Worm (Caenorhabditis elegans) whole organism, L2 larva: ENCODE data around the gene str-225.

Source experiments
- R02D3.7 ChIP-seq: fragments of 150-350 bp; optimal IDR thresholded peaks from 2 replicates; lab custom pipeline; 2014; ENCODE audit warnings: missing biosample characterization, missing genetic modification characterization
- ZK546.5 ChIP-seq: sonication (generic microtip); optimal IDR thresholded peaks from 2 replicates; lab custom pipeline; 2017; ENCODE audit warnings: missing biosample characterization, missing genetic modification characterization
- alr-1 ChIP-seq: fragments of 150-350 bp; optimal IDR thresholded peaks from 2 replicates; lab custom pipeline; 2014; ENCODE audit warnings: missing biosample characterization, missing genetic modification characterization
- ama-1 ChIP-seq: fragments of 150-350 bp; optimal IDR thresholded peaks from 2 replicates; lab custom pipeline; 2018; ENCODE audit warnings: inconsistent platforms
- blmp-1 ChIP-seq: sonication (generic microtip); optimal IDR thresholded peaks from 2 replicates; lab custom pipeline; 2017; ENCODE audit warnings: missing genetic modification characterization, mild to moderate bottlenecking, missing compliant biosample characterization, antibody characterized with exemption, moderate library complexity; ENCODE audit not compliant: insufficient read depth
- ceh-16 ChIP-seq: fragments of 150-350 bp; optimal IDR thresholded peaks from 2 replicates; lab custom pipeline; 2014; ENCODE audit warnings: missing biosample characterization, missing genetic modification characterization
- ceh-82 ChIP-seq: fragments of 150-350 bp; optimal IDR thresholded peaks from 2 replicates; lab custom pipeline; 2014; ENCODE audit warnings: missing biosample characterization, missing genetic modification characterization
- crh-2 ChIP-seq: sonication (generic microtip); optimal IDR thresholded peaks from 2 replicates; lab custom pipeline; 2017; ENCODE audit warnings: missing biosample characterization, missing genetic modification characterization
- dmd-4 ChIP-seq: sonication (generic microtip); optimal IDR thresholded peaks from 2 replicates; lab custom pipeline; 2017; ENCODE audit warnings: missing biosample characterization, missing genetic modification characterization
- egl-27 ChIP-seq: sonication (generic microtip); optimal IDR thresholded peaks from 3 replicates; lab custom pipeline; 2017; ENCODE audit warnings: missing biosample characterization, missing genetic modification reagents, missing genetic modification characterization
- elt-1 ChIP-seq: fragments of 150-350 bp; optimal IDR thresholded peaks from 2 replicates; lab custom pipeline; 2014; ENCODE audit warnings: missing biosample characterization, missing genetic modification characterization
- elt-3 ChIP-seq: sonication (generic microtip); optimal IDR thresholded peaks from 2 replicates; lab custom pipeline; 2017; ENCODE audit warnings: missing biosample characterization, missing genetic modification characterization
- fos-1 ChIP-seq: fragments of 150-350 bp; optimal IDR thresholded peaks from 2 replicates; lab custom pipeline; 2014; ENCODE audit warnings: missing biosample characterization, missing genetic modification characterization
- lin-11 ChIP-seq: fragments of 150-350 bp; sonication (generic microtip); optimal IDR thresholded peaks from 2 replicates; lab custom pipeline; 2014; ENCODE audit warnings: missing biosample characterization, missing genetic modification characterization, inconsistent platforms, mixed read lengths
- lin-13 ChIP-seq: fragments of 150-350 bp; optimal IDR thresholded peaks from 2 replicates; lab custom pipeline; 2014; ENCODE audit warnings: missing biosample characterization, missing genetic modification reagents, missing genetic modification characterization
- lin-39 ChIP-seq: fragments of 150-350 bp; optimal IDR thresholded peaks from 2 replicates; lab custom pipeline; 2014; ENCODE audit warnings: missing biosample characterization, missing genetic modification reagents, missing genetic modification characterization
- lsy-2 ChIP-seq, 2 experiments: fragments of 150-350 bp in 1 of 2; sonication (generic microtip) in 1 of 2; optimal IDR thresholded peaks; 2 replicates each; lab custom pipeline; 2014 to 2017; ENCODE audit warnings: missing biosample characterization in 2 of 2, missing genetic modification characterization in 2 of 2
- mab-5 ChIP-seq: fragments of 150-350 bp; optimal IDR thresholded peaks from 2 replicates; lab custom pipeline; 2014; ENCODE audit warnings: missing biosample characterization, missing genetic modification characterization
- mbf-1 ChIP-seq: sonication (generic microtip); optimal IDR thresholded peaks from 2 replicates; lab custom pipeline; 2017; ENCODE audit warnings: missing biosample characterization, missing genetic modification characterization
- nhr-10 ChIP-seq: sonication (generic microtip); optimal IDR thresholded peaks from 2 replicates; lab custom pipeline; 2017; ENCODE audit warnings: missing biosample characterization, missing genetic modification characterization
- nhr-11 ChIP-seq: fragments of 150-350 bp; optimal IDR thresholded peaks from 2 replicates; lab custom pipeline; 2014; ENCODE audit warnings: missing biosample characterization, missing genetic modification characterization
- nhr-12 ChIP-seq: fragments of 150-350 bp; optimal IDR thresholded peaks from 2 replicates; lab custom pipeline; 2014; ENCODE audit warnings: missing biosample characterization, missing genetic modification characterization
- nhr-129 ChIP-seq: fragments of 150-350 bp; optimal IDR thresholded peaks from 2 replicates; lab custom pipeline; 2014; ENCODE audit warnings: missing biosample characterization, missing genetic modification characterization
- nhr-23 ChIP-seq: fragments of 150-350 bp; optimal IDR thresholded peaks from 2 replicates; lab custom pipeline; 2014; ENCODE audit warnings: missing biosample characterization, missing genetic modification reagents, missing genetic modification characterization
- nhr-25 ChIP-seq: fragments of 150-350 bp; sonication (generic microtip); optimal IDR thresholded peaks from 3 replicates; lab custom pipeline; 2014; ENCODE audit warnings: missing biosample characterization, missing genetic modification characterization
- peb-1 ChIP-seq: fragments of 150-350 bp; optimal IDR thresholded peaks from 2 replicates; lab custom pipeline; 2014; ENCODE audit warnings: missing biosample characterization, missing genetic modification characterization
- sem-4 ChIP-seq: fragments of 150-350 bp; optimal IDR thresholded peaks from 2 replicates; lab custom pipeline; 2014; ENCODE audit warnings: missing biosample characterization, missing genetic modification reagents, missing genetic modification characterization
- skn-1 ChIP-seq: sonication (generic microtip); optimal IDR thresholded peaks from 2 replicates; lab custom pipeline; 2017; ENCODE audit warnings: missing biosample characterization, missing genetic modification characterization
- sma-3 ChIP-seq: sonication (generic microtip); optimal IDR thresholded peaks from 2 replicates; lab custom pipeline; 2016; ENCODE audit warnings: missing genetic modification reagents, missing genetic modification characterization, missing compliant biosample characterization
- sma-9 ChIP-seq, 2 experiments: fragments of 150-350 bp in 1 of 2; sonication (generic microtip) in 1 of 2; optimal IDR thresholded peaks; 2 replicates each; lab custom pipeline; 2014 to 2016; ENCODE audit warnings: missing genetic modification characterization in 2 of 2, mild to moderate bottlenecking in 1 of 2, missing biosample characterization in 1 of 2, missing compliant biosample characterization in 1 of 2, missing genetic modification reagents in 1 of 2, moderate library complexity in 1 of 2
- snpc-4 ChIP-seq: fragments of 150-350 bp; optimal IDR thresholded peaks from 2 replicates; lab custom pipeline; 2014; ENCODE audit warnings: missing biosample characterization, missing genetic modification characterization
- unc-39 ChIP-seq: fragments of 150-350 bp; optimal IDR thresholded peaks from 2 replicates; lab custom pipeline; 2014; ENCODE audit warnings: missing biosample characterization, missing genetic modification characterization
- unc-55 ChIP-seq: fragments of 150-350 bp; sonication (generic microtip); optimal IDR thresholded peaks from 3 replicates; lab custom pipeline; 2014; ENCODE audit warnings: missing biosample characterization, missing genetic modification reagents, missing genetic modification characterization
- unc-62 ChIP-seq: fragments of 150-350 bp; optimal IDR thresholded peaks from 2 replicates; lab custom pipeline; 2014; ENCODE audit warnings: missing biosample characterization, missing genetic modification reagents, missing genetic modification characterization
- ztf-1 ChIP-seq: fragments of 200-800 bp; sonication (Bioruptor generic); conservative IDR thresholded peaks from 2 replicates; pipeline ENCODE4 v1.3.6; 2022; ENCODE audit warnings: missing genetic modification characterization, missing compliant biosample characterization
- ztf-11 ChIP-seq: sonication (generic microtip); optimal IDR thresholded peaks from 2 replicates; lab custom pipeline; 2017; ENCODE audit warnings: missing biosample characterization, missing genetic modification characterization

str-225 gene

DNA sequence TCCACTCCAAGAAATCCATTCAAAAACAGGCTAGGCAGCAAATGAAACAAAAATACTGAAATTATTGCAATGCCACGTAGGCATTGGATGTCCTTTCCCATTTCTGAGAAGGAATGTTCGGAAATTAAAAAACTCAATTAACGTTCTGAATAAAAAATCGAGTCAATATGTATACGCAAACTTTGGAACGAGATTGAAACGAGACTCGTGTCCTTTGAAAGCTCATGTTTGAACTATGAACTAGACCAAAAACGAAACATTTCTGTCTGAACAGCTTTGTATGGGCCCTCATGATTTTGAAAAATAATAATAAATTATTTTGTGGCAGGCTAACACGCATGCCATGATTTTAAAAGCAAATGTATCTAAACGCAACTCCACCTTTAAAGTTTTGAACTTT, 32.6 kb upstream of the str-225 start, which contains the start of gene oac-2:
Gene oac-2, minus strand, starts transcription at position 101 of the 400 bp plus-strand sequence.
- TF ChIP-seq peb-1 (tag; lab: Kevin White, UChicago) (no peak), lin-11 (tag; lab: Kevin White, UChicago) (no peak), unc-62 (GFP tag; lab: Kevin White, UChicago) (no peak), lsy-2 (tag; optimal IDR thresholded peaks at IDR 0.05; lab: Kevin White, UChicago) (no peak), ama-1 (no peak), egl-27 (tag; lab: Kevin White, UChicago) (no peak), sma-3 (GFP tag; lab: Kevin White, UChicago) (no peak), ZK546.5 (no peak), nhr-25 (no peak), unc-39 (no peak), alr-1 (tag; lab: Kevin White, UChicago) (no peak), dmd-4 (tag; lab: Kevin White, UChicago) (no peak), elt-1 (tag; lab: Kevin White, UChicago) (no peak), blmp-1 (tag; lab: Kevin White, UChicago) (no peak), nhr-10 (no peak), unc-55 (GFP tag; lab: Kevin White, UChicago) (no peak), mab-5 (tag; lab: Kevin White, UChicago) (no peak)

DNA sequence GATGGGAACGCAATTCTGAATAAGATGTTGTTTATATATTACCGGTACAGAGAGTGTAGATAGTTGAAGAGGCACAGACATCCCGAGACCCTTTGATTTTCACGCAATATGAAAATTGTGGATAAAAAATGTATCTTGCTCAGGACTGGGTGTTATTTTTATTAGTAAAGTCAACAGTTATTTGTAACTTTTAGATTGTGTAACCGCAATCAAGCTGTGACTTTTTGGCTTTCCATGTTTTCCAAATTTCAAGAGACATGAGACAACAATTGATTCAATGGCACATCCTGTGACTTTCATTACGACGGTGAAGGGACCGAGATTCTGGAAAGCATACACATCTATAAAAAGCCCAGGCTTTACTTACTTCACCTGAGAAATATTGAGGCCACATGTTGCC, 31.4 kb upstream of the str-225 start:
- no peak for TF ChIP-seq snpc-4
- TF ChIP-seq nhr-23 (tag; lab: Kevin White, UChicago), result no peak

DNA sequence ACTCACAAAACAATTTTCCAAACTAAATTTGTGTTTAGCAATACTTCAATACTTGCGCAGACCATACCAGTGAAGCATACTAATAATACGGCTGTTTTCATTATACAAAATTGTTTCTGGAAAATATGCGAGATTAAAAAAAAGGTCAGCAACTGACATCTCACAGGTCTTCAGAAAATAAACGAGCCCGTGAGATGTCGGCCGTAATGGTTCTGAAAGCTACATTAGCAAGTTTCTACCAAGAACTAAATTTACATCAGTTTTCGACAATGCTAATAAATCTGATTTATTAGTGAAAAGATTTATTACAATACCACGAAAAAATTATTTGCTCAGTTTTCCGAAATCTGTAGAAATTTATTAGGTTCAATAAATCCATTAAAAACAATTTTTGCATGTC, 30.1 kb upstream of the str-225 start, which contains the start of gene srbc-31:
Gene srbc-31, minus strand, starts transcription at position 101 of the 400 bp plus-strand sequence.
- no peak for TF ChIP-seq elt-1 (tag; lab: Kevin White, UChicago)
- TF ChIP-seq unc-55 (GFP tag; lab: Kevin White, UChicago), result no peak
- TF ChIP-seq sma-9 (GFP tag; optimal IDR thresholded peaks at IDR 0.05; lab: Kevin White, UChicago), result no peak
- TF ChIP-seq sma-9 (tag; optimal IDR thresholded peaks at IDR 0.05; lab: Kevin White, UChicago), result no peak
- no peak for TF ChIP-seq alr-1 (tag; lab: Kevin White, UChicago)
- no peak for TF ChIP-seq unc-39
- TF ChIP-seq ztf-1 (GFP tag; lab: Robert Waterston, UW), result no peak
- no peak for TF ChIP-seq sem-4 (tag; lab: Kevin White, UChicago)

DNA sequence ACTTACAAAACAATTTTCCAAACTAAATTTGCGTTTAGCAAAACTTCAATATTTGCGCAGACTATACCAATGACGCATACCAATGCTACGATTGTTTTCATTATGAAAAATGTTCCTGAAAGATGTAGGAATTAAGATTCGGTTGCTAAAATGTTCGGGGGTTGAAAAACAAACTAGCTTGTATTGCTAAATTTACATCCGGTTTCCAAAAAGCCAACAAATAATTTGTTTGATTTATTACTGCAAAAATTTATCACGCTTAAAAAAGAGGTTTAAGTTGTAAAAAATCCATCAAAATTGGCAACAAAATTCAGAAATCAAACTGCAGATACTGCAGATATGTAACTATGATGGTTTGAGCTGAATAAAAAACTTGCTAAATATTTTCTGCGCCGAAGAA, 27.3 kb upstream of the str-225 start, which contains the start of gene srbc-30:
Gene srbc-30, minus strand, starts transcription at position 101 of the 400 bp plus-strand sequence.
- no peak for TF ChIP-seq fos-1 (tag; lab: Kevin White, UChicago)
- no peak for TF ChIP-seq sem-4 (tag; lab: Kevin White, UChicago)
- TF ChIP-seq sma-3 (GFP tag; lab: Kevin White, UChicago), result no peak
- no peak for TF ChIP-seq nhr-12 (tag; lab: Kevin White, UChicago)
- no peak for TF ChIP-seq sma-9 (GFP tag; optimal IDR thresholded peaks at IDR 0.05; lab: Kevin White, UChicago)
- TF ChIP-seq sma-9 (tag; optimal IDR thresholded peaks at IDR 0.05; lab: Kevin White, UChicago), result no peak
- no peak for TF ChIP-seq ztf-11
- TF ChIP-seq elt-1 (tag; lab: Kevin White, UChicago), result no peak
- no peak for TF ChIP-seq unc-62 (GFP tag; lab: Kevin White, UChicago)
- TF ChIP-seq elt-3, result no peak
- no peak for TF ChIP-seq egl-27 (tag; lab: Kevin White, UChicago)
- no peak for TF ChIP-seq ceh-82 (tag; lab: Kevin White, UChicago)
- no peak for TF ChIP-seq mab-5 (tag; lab: Kevin White, UChicago)
- TF ChIP-seq, all 48 proteins: peak for 0

DNA sequence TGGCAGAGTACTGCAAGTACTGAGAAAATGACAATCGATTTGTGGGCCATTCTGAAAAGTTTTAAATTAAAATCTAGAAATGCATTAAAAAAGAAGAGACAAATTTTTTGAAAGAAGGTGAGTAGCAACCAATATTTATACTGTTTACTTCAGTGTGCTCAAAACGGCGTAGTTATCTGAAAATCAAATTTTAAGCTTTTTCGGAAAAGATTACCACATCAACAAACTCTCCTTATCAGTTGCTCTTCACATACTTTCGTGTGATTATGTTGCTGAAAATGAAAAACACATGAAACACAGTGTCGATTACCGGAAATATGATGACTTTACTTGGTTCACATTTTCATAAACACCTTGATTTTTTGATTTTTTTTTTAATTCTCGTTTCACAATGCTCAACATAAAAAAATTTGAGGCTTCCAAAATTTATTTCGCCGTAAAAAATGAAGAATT, 25.0 kb upstream of the str-225 start, which contains the start of gene lys-7:
Gene lys-7, minus strand, starts transcription at position 51 of the 453 bp plus-strand sequence.
- TF ChIP-seq sma-9 (GFP tag; optimal IDR thresholded peaks at IDR 0.05; lab: Kevin White, UChicago), result peak; percentile 12
- TF ChIP-seq sma-9 (tag; optimal IDR thresholded peaks at IDR 0.05; lab: Kevin White, UChicago), result no peak
- no peak for TF ChIP-seq crh-2 (tag; lab: Kevin White, UChicago)

DNA sequence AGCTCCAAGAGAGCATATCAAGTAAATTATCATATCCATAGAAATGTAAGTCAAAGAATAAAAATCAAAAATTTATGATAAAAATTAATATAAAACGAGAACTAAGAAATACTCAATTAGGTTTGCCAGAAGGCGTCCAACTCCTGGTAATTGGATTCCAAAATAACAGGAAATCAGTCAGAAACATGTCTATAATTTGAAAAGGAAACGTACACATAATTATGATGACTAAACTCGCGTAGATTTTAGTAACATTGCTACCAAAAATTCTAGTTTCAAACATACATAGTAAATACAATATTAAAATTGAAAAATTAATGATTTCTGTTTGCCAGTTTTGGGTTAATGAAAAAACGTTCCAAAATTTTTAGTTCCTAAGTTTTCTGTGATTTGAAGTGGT, 22.9 kb upstream of the str-225 start, which contains the start of gene srbc-33:
Gene srbc-33, minus strand, starts transcription at position 101 of the 400 bp plus-strand sequence.
- no peak for TF ChIP-seq ceh-16 (tag; lab: Kevin White, UChicago)
- TF ChIP-seq lin-13 (GFP tag; lab: Kevin White, UChicago), result no peak
- no peak for TF ChIP-seq fos-1 (tag; lab: Kevin White, UChicago)
- TF ChIP-seq nhr-129 (tag; lab: Kevin White, UChicago), result no peak
- no peak for TF ChIP-seq skn-1
- TF ChIP-seq blmp-1 (tag; lab: Kevin White, UChicago), result no peak
- no peak for TF ChIP-seq nhr-23 (tag; lab: Kevin White, UChicago)
- TF ChIP-seq ZK546.5, result no peak
- TF ChIP-seq mbf-1 (tag; lab: Kevin White, UChicago), result no peak
- no peak for TF ChIP-seq alr-1 (tag; lab: Kevin White, UChicago)
- TF ChIP-seq lin-39 (tag; lab: Kevin White, UChicago), result no peak
- TF ChIP-seq nhr-11 (tag; lab: Kevin White, UChicago), result no peak
- no peak for TF ChIP-seq dmd-4 (tag; lab: Kevin White, UChicago)
- TF ChIP-seq peb-1 (tag; lab: Kevin White, UChicago), result no peak
- no peak for TF ChIP-seq R02D3.7 (tag; lab: Kevin White, UChicago)
- no peak for TF ChIP-seq unc-62 (GFP tag; lab: Kevin White, UChicago)
- TF ChIP-seq, all 48 proteins: peak for 0
